Fruit fly (Drosophila melanogaster) whole organism, embryonic: Measurements from ENCODE around the gene CG1635.
A peak's percentile ranks its signal among the peaks of the same experiment; 100 is the strongest.

Source experiments
- Aef1 ChIP-seq: fragments of 200-800 bp; sonication (Bioruptor generic); IDR thresholded peaks from 3 replicates; pipeline ENCODE4 v1.3.6; 2022; ENCODE audit warnings: missing biosample characterization, missing genetic modification characterization
- CG10543 ChIP-seq: fragments of 200-800 bp; sonication (Bioruptor generic); optimal IDR thresholded peaks from 3 replicates; lab custom pipeline; 2017; ENCODE audit warnings: missing biosample characterization, mild to moderate bottlenecking, missing genetic modification characterization, moderate library complexity
- CG10959 ChIP-seq: fragments of 200-800 bp; sonication (Bioruptor generic); IDR thresholded peaks from 2 replicates; pipeline ENCODE4 v1.3.6; 2022; ENCODE audit warnings: missing biosample characterization, missing genetic modification characterization
- CG11504 ChIP-seq: fragments of 200-800 bp; sonication (Bioruptor generic); optimal IDR thresholded peaks from 3 replicates; lab custom pipeline; 2019; ENCODE audit warnings: missing biosample characterization, mild to moderate bottlenecking, missing genetic modification characterization, moderate library complexity
- CG12769 ChIP-seq: fragments of 200-800 bp; sonication (Bioruptor generic); optimal IDR thresholded peaks from 2 replicates; lab custom pipeline; 2019; ENCODE audit warnings: missing biosample characterization, mild to moderate bottlenecking, missing genetic modification characterization, moderate library complexity
- CG13287 ChIP-seq: fragments of 200-800 bp; sonication (Bioruptor generic); IDR thresholded peaks from 2 replicates; pipeline ENCODE4 v1.3.6; 2022; ENCODE audit warnings: missing biosample characterization, missing genetic modification characterization; ENCODE audit not compliant: partially characterized antibody
- CG13894 ChIP-seq: fragments of 200-800 bp; sonication (Bioruptor generic); optimal IDR thresholded peaks from 3 replicates; lab custom pipeline; 2018; ENCODE audit warnings: missing biosample characterization, mild to moderate bottlenecking, missing genetic modification characterization, moderate library complexity
- CG14014 ChIP-seq: fragments of 200-800 bp; sonication (Bioruptor generic); IDR thresholded peaks from 2 replicates; pipeline ENCODE4 v1.3.6; 2022; ENCODE audit warnings: missing biosample characterization, missing genetic modification characterization
- CG15479 ChIP-seq: fragments of 200-800 bp; sonication (Bioruptor generic); optimal IDR thresholded peaks from 3 replicates; lab custom pipeline; 2019; ENCODE audit warnings: missing biosample characterization, mild to moderate bottlenecking, missing genetic modification characterization, moderate library complexity
- CG18476 ChIP-seq: fragments of 200-800 bp; sonication (Bioruptor generic); optimal IDR thresholded peaks from 2 replicates; lab custom pipeline; 2016; ENCODE audit warnings: missing biosample characterization, mild to moderate bottlenecking, missing genetic modification characterization
- CG2120 ChIP-seq: fragments of 200-800 bp; sonication (Bioruptor generic); optimal IDR thresholded peaks from 3 replicates; lab custom pipeline; 2016; ENCODE audit warnings: missing biosample characterization, missing genetic modification characterization
- CG32532 ChIP-seq: fragments of 200-800 bp; sonication (Bioruptor generic); IDR thresholded peaks from 2 replicates; pipeline ENCODE4 v1.3.6; 2022; ENCODE audit warnings: missing biosample characterization, missing genetic modification characterization
- CG34224 ChIP-seq: fragments of 200-800 bp; sonication (Bioruptor generic); IDR thresholded peaks from 3 replicates; pipeline ENCODE4 v1.3.6; 2022; ENCODE audit warnings: missing biosample characterization, missing genetic modification characterization; ENCODE audit not compliant: partially characterized antibody
- CG34376 ChIP-seq: fragments of 200-800 bp; sonication (Bioruptor generic); optimal IDR thresholded peaks from 2 replicates; lab custom pipeline; 2018; ENCODE audit warnings: missing biosample characterization, mild to moderate bottlenecking, missing genetic modification characterization
- CG4328 ChIP-seq: fragments of 200-800 bp; sonication (Bioruptor generic); optimal IDR thresholded peaks from 3 replicates; lab custom pipeline; 2017; ENCODE audit warnings: missing biosample characterization, missing genetic modification reagents, missing genetic modification characterization
- CG6175 ChIP-seq: fragments of 200-800 bp; sonication (Bioruptor generic); IDR thresholded peaks from 3 replicates; pipeline ENCODE4 v1.3.6; 2022; ENCODE audit warnings: missing biosample characterization, missing genetic modification characterization
- CG6765 ChIP-seq: fragments of 200-800 bp; sonication (Bioruptor generic); optimal IDR thresholded peaks from 3 replicates; lab custom pipeline; 2017; ENCODE audit warnings: missing biosample characterization, mild to moderate bottlenecking, missing genetic modification characterization
- CG6854 ChIP-seq: fragments of 200-800 bp; sonication (Bioruptor generic); optimal IDR thresholded peaks from 3 replicates; lab custom pipeline; 2017; ENCODE audit warnings: missing biosample characterization, mild to moderate bottlenecking, missing genetic modification characterization
- CG9932 ChIP-seq: fragments of 200-800 bp; sonication (Bioruptor generic); IDR thresholded peaks from 2 replicates; pipeline ENCODE4 v1.3.6; 2022; ENCODE audit warnings: missing biosample characterization, missing genetic modification characterization
- Dip2 ChIP-seq: fragments of 200-800 bp; sonication (Bioruptor generic); IDR thresholded peaks from 2 replicates; pipeline ENCODE4 v1.3.6; 2022; ENCODE audit warnings: missing biosample characterization, missing genetic modification characterization
- ERR ChIP-seq: fragments of 200-800 bp; sonication (Bioruptor generic); optimal IDR thresholded peaks from 2 replicates; lab custom pipeline; 2016; ENCODE audit warnings: missing biosample characterization, missing genetic modification characterization
- Gsc ChIP-seq: fragments of 200-800 bp; sonication (Bioruptor generic); IDR thresholded peaks from 2 replicates; pipeline ENCODE4 v1.3.6; 2022; ENCODE audit warnings: missing biosample characterization, missing genetic modification characterization
- HHEX ChIP-seq: fragments of 200-800 bp; sonication (Bioruptor generic); optimal IDR thresholded peaks from 3 replicates; lab custom pipeline; 2017; ENCODE audit warnings: missing biosample characterization, mild to moderate bottlenecking, missing genetic modification characterization, missing genetic modification reagents
- Med ChIP-seq: fragments of 200-800 bp; sonication (Bioruptor generic); peaks from one replicate; lab custom pipeline; 2016; ENCODE audit warnings: missing biosample characterization, missing genetic modification characterization, mild to moderate bottlenecking, inconsistent platforms, moderate library complexity
- Nf-YB ChIP-seq: fragments of 200-800 bp; sonication (Bioruptor generic); optimal IDR thresholded peaks from 3 replicates; lab custom pipeline; 2019; ENCODE audit warnings: missing biosample characterization, mild to moderate bottlenecking, missing genetic modification characterization, moderate library complexity
- Oaz ChIP-seq: fragments of 200-800 bp; sonication (Bioruptor generic); IDR thresholded peaks from 2 replicates; pipeline ENCODE4 v1.3.6; 2022; ENCODE audit warnings: missing biosample characterization, missing genetic modification characterization
- Six4 ChIP-seq: fragments of 200-800 bp; sonication (Bioruptor generic); optimal IDR thresholded peaks from 2 replicates; lab custom pipeline; 2016; ENCODE audit warnings: missing biosample characterization, missing genetic modification characterization
- Sox100B ChIP-seq: fragments of 200-800 bp; sonication (Bioruptor generic); optimal IDR thresholded peaks from 3 replicates; lab custom pipeline; 2018; ENCODE audit warnings: missing biosample characterization, mild to moderate bottlenecking, missing genetic modification characterization
- Ssrp ChIP-seq: fragments of 200-800 bp; sonication (Bioruptor generic); optimal IDR thresholded peaks from 2 replicates; lab custom pipeline; 2018; ENCODE audit warnings: missing biosample characterization, mild to moderate bottlenecking, missing genetic modification characterization, moderate library complexity
- Trl ChIP-seq, 3 experiments: fragments of >200 bp in 2 of 3; fragments of 200-800 bp in 1 of 3; sonication (Bioruptor generic) in 1 of 3; optimal IDR thresholded peaks; 2 replicates in 1 of 3; 3 replicates in 2 of 3; lab custom pipeline; 2016 to 2017; ENCODE audit warnings: missing biosample characterization in 1 of 3, missing genetic modification characterization in 1 of 3
- cg ChIP-seq: fragments of 200-800 bp; sonication (Bioruptor generic); optimal IDR thresholded peaks from 3 replicates; lab custom pipeline; 2019; ENCODE audit warnings: missing biosample characterization, mild to moderate bottlenecking, missing genetic modification characterization, moderate library complexity
- dan ChIP-seq: fragments of 200-800 bp; sonication (Bioruptor generic); IDR thresholded peaks from 2 replicates; pipeline ENCODE4 v1.3.6; 2022; ENCODE audit warnings: missing biosample characterization, missing genetic modification characterization
- exex ChIP-seq: fragments of 200-800 bp; sonication (Bioruptor generic); optimal IDR thresholded peaks from 4 replicates; lab custom pipeline; 2018; ENCODE audit warnings: missing biosample characterization, mild to moderate bottlenecking, missing genetic modification characterization, moderate library complexity
- ftz-f1 ChIP-seq: fragments of 200-800 bp; sonication (Bioruptor generic); optimal IDR thresholded peaks from 2 replicates; lab custom pipeline; 2016; ENCODE audit warnings: missing biosample characterization, missing genetic modification characterization
- gfzf ChIP-seq: fragments of 200-800 bp; sonication (Bioruptor generic); optimal IDR thresholded peaks from 2 replicates; lab custom pipeline; 2016; ENCODE audit warnings: missing biosample characterization, mild to moderate bottlenecking, missing genetic modification characterization, moderate library complexity
- her ChIP-seq: fragments of 200-800 bp; sonication (Bioruptor generic); optimal IDR thresholded peaks from 2 replicates; lab custom pipeline; 2016; ENCODE audit warnings: missing biosample characterization, missing genetic modification characterization
- ken ChIP-seq: fragments of 200-800 bp; sonication (Bioruptor generic); IDR thresholded peaks from 3 replicates; pipeline ENCODE4 v1.3.6; 2022; ENCODE audit warnings: missing biosample characterization, missing genetic modification characterization
- lilli ChIP-seq: fragments of 200-800 bp; sonication (Bioruptor generic); optimal IDR thresholded peaks from 3 replicates; lab custom pipeline; 2016; ENCODE audit warnings: missing biosample characterization, missing genetic modification characterization
- pan ChIP-seq, 4 experiments: fragments of >200 bp in 3 of 4; fragments of 200-800 bp in 1 of 4; sonication (Bioruptor generic) in 1 of 4; optimal IDR thresholded peaks in 3 of 4; IDR thresholded peaks in 1 of 4; 2 replicates each; pipeline versions ENCODE4 v1.3.6 to Lab custom; 2017 to 2022; ENCODE audit warnings: missing biosample characterization in 2 of 4, missing genetic modification characterization in 2 of 4, mixed read lengths in 1 of 4
- phol ChIP-seq: fragments of 200-800 bp; sonication (Bioruptor generic); optimal IDR thresholded peaks from 3 replicates; lab custom pipeline; 2018; ENCODE audit warnings: missing biosample characterization, mild to moderate bottlenecking, missing genetic modification characterization, moderate library complexity
- prd ChIP-seq, 3 experiments: fragments of >200 bp in 2 of 3; fragments of 200-800 bp in 1 of 3; sonication (Bioruptor generic) in 1 of 3; optimal IDR thresholded peaks in 2 of 3; IDR thresholded peaks in 1 of 3; 2 replicates in 2 of 3; 3 replicates in 1 of 3; pipeline versions ENCODE4 v1.3.6 to Lab custom; 2017 to 2022; ENCODE audit warnings: missing biosample characterization in 1 of 3, missing genetic modification characterization in 1 of 3
- sd ChIP-seq: fragments of 200-800 bp; sonication (Bioruptor generic); optimal IDR thresholded peaks from 3 replicates; lab custom pipeline; 2018; ENCODE audit warnings: missing biosample characterization, mild to moderate bottlenecking, missing genetic modification characterization, moderate library complexity
- sens ChIP-seq: fragments of 200-800 bp; sonication (Bioruptor generic); peaks from one replicate; lab custom pipeline; 2016; ENCODE audit warnings: missing biosample characterization, missing genetic modification characterization
- tgo ChIP-seq: fragments of 200-800 bp; sonication (Bioruptor generic); IDR thresholded peaks from 3 replicates; pipeline ENCODE4 v1.3.6; 2022; ENCODE audit warnings: missing biosample characterization, missing genetic modification characterization
- tio ChIP-seq: fragments of 200-800 bp; sonication (Bioruptor generic); optimal IDR thresholded peaks from 2 replicates; lab custom pipeline; 2017; ENCODE audit warnings: missing biosample characterization, missing genetic modification characterization, inconsistent platforms
- wor ChIP-seq: fragments of 200-800 bp; sonication (Bioruptor generic); IDR thresholded peaks from 2 replicates; pipeline ENCODE4 v1.3.6; 2022; ENCODE audit warnings: missing biosample characterization, missing genetic modification characterization
- zf30C ChIP-seq: fragments of 200-800 bp; sonication (Bioruptor generic); optimal IDR thresholded peaks from 3 replicates; lab custom pipeline; 2018; ENCODE audit warnings: missing biosample characterization, mild to moderate bottlenecking, missing genetic modification characterization

Gene CG1635

DNA sequence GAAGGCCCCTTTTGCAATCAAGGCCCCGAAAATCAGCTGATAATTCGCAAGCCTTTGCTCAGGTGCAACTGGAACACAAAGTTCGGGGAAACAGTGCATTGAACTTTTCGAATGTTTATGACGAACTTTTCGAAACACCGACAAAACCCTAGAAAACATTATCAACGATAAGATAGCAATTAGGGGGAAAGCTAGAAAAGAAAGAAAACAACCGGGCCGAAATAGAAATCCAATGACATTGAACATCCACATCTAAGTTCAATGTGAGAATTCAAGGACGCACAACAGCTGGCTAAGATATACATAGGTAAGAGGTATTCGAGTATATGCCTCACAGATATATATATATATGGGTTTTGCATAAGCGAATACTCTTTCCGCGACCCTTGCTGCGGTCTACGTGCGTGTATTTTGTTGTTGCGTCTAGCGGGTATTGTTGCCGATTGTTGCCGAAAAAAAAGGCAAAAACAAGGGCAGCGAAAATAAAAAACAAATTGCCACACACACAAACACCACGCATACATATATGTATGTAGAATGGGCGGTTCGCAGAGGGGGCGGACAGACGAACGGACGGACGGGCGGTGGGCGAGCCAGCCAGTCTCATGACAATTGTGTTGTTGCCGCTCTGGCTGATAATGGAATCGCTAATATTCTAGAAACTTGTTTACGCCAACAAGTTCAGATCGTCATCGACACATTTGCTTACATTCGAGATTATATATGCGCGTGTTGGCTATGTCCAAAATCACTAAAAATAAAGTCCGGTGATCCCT lies 11.3 kb downstream of the CG1635 start (continued):
- TF ChIP-seq CG4328 (GFP tag; lab: Kevin White, UChicago) (peak; percentile 27), CG10543 (peak; percentile 91), ken (GFP tag; lab: Robert Waterston, UW) (no peak), prd (optimal IDR thresholded peaks at IDR 0.05; lab: Kevin White, UChicago) (no peak), prd (GFP tag; IDR thresholded peaks at IDR 0.05; lab: Robert Waterston, UW) (no peak), CG10959 (no peak), ftz-f1 (GFP tag; lab: Kevin White, UChicago) (peak; percentile 87), Dip2 (no peak), CG34376 (GFP tag; lab: Kevin White, UChicago) (peak; percentile 83), CG6854 (GFP tag; lab: Kevin White, UChicago) (no peak), sd (tag; lab: Kevin White, UChicago) (peak; percentile 51), Aef1 (GFP tag; lab: Robert Waterston, UW) (peak; percentile 15; the same call in 1 of the 3 replicates), gfzf (GFP tag; lab: Kevin White, UChicago) (no peak), Gsc (GFP tag; lab: Robert Waterston, UW) (no peak), tgo (no peak), lilli (GFP tag; lab: Kevin White, UChicago) (no peak), Trl (optimal IDR thresholded peaks at IDR 0.05; lab: Kevin White, UChicago) (no peak), Trl (GFP tag; optimal IDR thresholded peaks at IDR 0.05; lab: Kevin White, UChicago) (no peak), her (GFP tag; lab: Kevin White, UChicago) (no peak), zf30C (GFP tag; lab: Kevin White, UChicago) (no peak), exex (peak; percentile 70), CG11504 (no peak), CG18476 (no peak), CG34224 (GFP tag; lab: Robert Waterston, UW) (peak; percentile 53; the same call in 2 of the 3 replicates), CG6175 (GFP tag; lab: Robert Waterston, UW) (no peak), CG9932 (GFP tag; lab: Robert Waterston, UW) (0 out of 2 replicates have a peak, but pooled peaks have one; percentile 16), dan (GFP tag; lab: Robert Waterston, UW) (no peak), Oaz (GFP tag; lab: Robert Waterston, UW) (no peak), wor (GFP tag; lab: Robert Waterston, UW) (no peak), CG32532 (GFP tag; lab: Robert Waterston, UW) (0 out of 2 replicates have a peak, but pooled peaks have one; percentile 10), CG15479 (GFP tag; lab: Kevin White, UChicago) (no peak), CG13894 (tag; lab: Kevin White, UChicago) (peak; percentile 71), ERR (GFP tag; lab: Kevin White, UChicago) (peak; percentile 8), phol (tag; lab: Kevin White, UChicago) (no peak), pan (optimal IDR thresholded peaks at IDR 0.05; lab: Kevin White, UChicago) (no peak), pan (GFP tag; optimal IDR thresholded peaks at IDR 0.05 in 1 of 2, IDR thresholded peaks at IDR 0.05 in 1 of 2) (no peak), CG13287 (0 out of 2 replicates have a peak, but pooled peaks have one; percentile 16), CG2120 (GFP tag; lab: Kevin White, UChicago) (no peak), CG12769 (tag; lab: Kevin White, UChicago) (peak; percentile 37), Ssrp (tag; lab: Kevin White, UChicago) (no peak), tio (GFP tag; lab: Kevin White, UChicago) (no peak), sens (GFP tag; lab: Kevin White, UChicago) (peak; percentile 12), Med (GFP tag; lab: Kevin White, UChicago) (peak; percentile 85), Sox100B (GFP tag; lab: Kevin White, UChicago) (no peak), Nf-YB (GFP tag; lab: Kevin White, UChicago) (no peak), CG14014 (GFP tag; lab: Robert Waterston, UW) (no peak), cg (GFP tag; lab: Kevin White, UChicago) (peak; percentile 22), Six4 (GFP tag; lab: Kevin White, UChicago) (no peak), CG6765 (GFP tag; lab: Kevin White, UChicago) (no peak), HHEX (no peak)
